Worm (Caenorhabditis elegans) whole organism, midembryonic: Measurements from ENCODE around the gene Y102A5C.36.

Experiments
- T22C8.4 ChIP-seq: fragments of 200-800 bp; sonication (Bioruptor generic); IDR thresholded peaks from 2 replicates; pipeline ENCODE4 v1.3.6; 2022; ENCODE audit warnings: missing genetic modification characterization, missing compliant biosample characterization
- cog-1 ChIP-seq: sonication (generic microtip); optimal IDR thresholded peaks from 2 replicates; lab custom pipeline; 2016; ENCODE audit warnings: missing genetic modification characterization, missing compliant biosample characterization
- flt-1 ChIP-seq: fragments of 200-800 bp; sonication (Bioruptor generic); IDR thresholded peaks from 2 replicates; pipeline ENCODE4 v1.3.6; 2022; ENCODE audit warnings: missing genetic modification characterization, missing compliant biosample characterization
- med-1 ChIP-seq: sonication (generic microtip); optimal IDR thresholded peaks from 2 replicates; lab custom pipeline; 2017; ENCODE audit warnings: missing genetic modification characterization, mild to moderate bottlenecking, missing compliant biosample characterization, antibody characterized with exemption, missing genetic modification reagents; ENCODE audit not compliant: insufficient read depth
- ref-1 ChIP-seq: fragments of 200-800 bp; sonication (Bioruptor generic); conservative IDR thresholded peaks from 2 replicates; pipeline ENCODE4 v1.3.6; 2022; ENCODE audit warnings: missing genetic modification reagents, missing genetic modification characterization, missing compliant biosample characterization
- ztf-23 ChIP-seq: fragments of 200-800 bp; sonication (Bioruptor generic); IDR thresholded peaks from 2 replicates; pipeline ENCODE4 v1.3.6; 2022; ENCODE audit warnings: missing genetic modification reagents, missing genetic modification characterization, missing compliant biosample characterization
- ztf-29 ChIP-seq: fragments of 200-800 bp; sonication (Bioruptor generic); IDR thresholded peaks from 2 replicates; pipeline ENCODE4 v1.3.6; 2022; ENCODE audit warnings: missing genetic modification reagents, missing genetic modification characterization, missing compliant biosample characterization

DNA sequence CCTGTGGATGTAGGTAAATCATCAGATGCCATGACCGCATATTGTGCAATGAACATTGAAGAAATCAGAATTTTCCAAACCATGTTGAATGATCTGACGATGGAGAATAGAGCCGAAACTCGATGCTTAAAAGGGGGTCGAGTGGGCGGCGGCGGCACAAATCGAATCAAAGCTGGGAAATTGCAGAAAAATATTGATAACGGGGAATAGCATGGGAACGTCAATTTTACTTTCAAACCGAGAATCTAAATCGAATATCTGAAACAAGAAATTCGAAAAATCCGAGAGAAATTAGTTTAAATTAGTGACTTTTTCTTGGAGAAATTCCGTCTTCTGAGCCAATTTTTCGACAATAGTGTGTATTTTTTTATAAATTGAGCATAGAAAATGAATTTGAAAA, 11.2 kb downstream of the Y102A5C.36 start, which contains the start of gene F09C6.10:
- no peak for TF ChIP-seq ref-1 (GFP tag; lab: Robert Waterston, UW)
- no peak for TF ChIP-seq ztf-29 (GFP tag; lab: Robert Waterston, UW)
- TF ChIP-seq flt-1 (GFP tag; lab: Robert Waterston, UW) = no peak
- TF ChIP-seq T22C8.4 = no peak
- TF ChIP-seq med-1 (GFP tag; lab: Kevin White, UChicago) = no peak
- no peak for TF ChIP-seq ztf-23 (GFP tag; lab: Robert Waterston, UW)
- no peak for TF ChIP-seq cog-1 (tag; lab: Kevin White, UChicago)
